Fruit fly (Drosophila melanogaster) whole organism, wandering third instar larva: ENCODE measurements around the gene mei-9.

ENCODE experiments used
- Abd-B ChIP-seq: fragments of >200 bp; optimal IDR thresholded peaks from 2 replicates; lab custom pipeline; 2017; ENCODE audit warnings: missing biosample characterization, missing genetic modification characterization
- CG32264 ChIP-seq: fragments of 200-800 bp; sonication (Bioruptor generic); optimal IDR thresholded peaks from 2 replicates; lab custom pipeline; 2016; ENCODE audit warnings: missing biosample characterization, missing genetic modification characterization
- CG9705 ChIP-seq: fragments of 200-800 bp; sonication (Bioruptor generic); optimal IDR thresholded peaks from 2 replicates; lab custom pipeline; 2018; ENCODE audit warnings: missing biosample characterization, mild to moderate bottlenecking, missing genetic modification characterization
- CrebA ChIP-seq: fragments of 200-800 bp; sonication (Bioruptor generic); optimal IDR thresholded peaks from 2 replicates; lab custom pipeline; 2016; ENCODE audit warnings: missing biosample characterization, mild to moderate bottlenecking, missing genetic modification characterization, borderline replicate concordance
- Dif ChIP-seq: fragments of 200-275, 200-300 bp; sonication (Bioruptor generic); optimal IDR thresholded peaks from 2 replicates; lab custom pipeline; 2018; ENCODE audit warnings: missing biosample characterization, missing genetic modification characterization; ENCODE audit not compliant: partially characterized antibody
- GATAd ChIP-seq: sonication (Bioruptor generic); optimal IDR thresholded peaks from 2 replicates; lab custom pipeline; 2016; ENCODE audit warnings: missing biosample characterization, missing genetic modification characterization
- HLH106 ChIP-seq: fragments of 200-800 bp; optimal IDR thresholded peaks from 3 replicates; lab custom pipeline; 2019; ENCODE audit warnings: missing biosample characterization, mild to moderate bottlenecking, missing genetic modification characterization, moderate library complexity
- Hnf4 ChIP-seq: fragments of 200-800 bp; sonication (Bioruptor generic); optimal IDR thresholded peaks from 2 replicates; lab custom pipeline; 2016; ENCODE audit warnings: missing biosample characterization, mild to moderate bottlenecking, missing genetic modification characterization
- Hr78 ChIP-seq: fragments of >200 bp; optimal IDR thresholded peaks from 2 replicates; lab custom pipeline; 2017; ENCODE audit warnings: missing biosample characterization, missing genetic modification characterization
- Hr83 ChIP-seq: fragments of 200-300 bp; sonication (Bioruptor generic); optimal IDR thresholded peaks from 2 replicates; lab custom pipeline; 2016; ENCODE audit warnings: missing biosample characterization, mild to moderate bottlenecking, missing genetic modification characterization, moderate library complexity; ENCODE audit not compliant: poor library complexity, severe bottlenecking
- Jra ChIP-seq: sonication (Bioruptor generic); optimal IDR thresholded peaks from 2 replicates; lab custom pipeline; 2016; ENCODE audit warnings: missing biosample characterization, missing genetic modification characterization
- Mio ChIP-seq: sonication (Bioruptor generic); optimal IDR thresholded peaks from 2 replicates; lab custom pipeline; 2016; ENCODE audit warnings: missing biosample characterization, missing genetic modification characterization
- Myc ChIP-seq: fragments of >200 bp; optimal IDR thresholded peaks from 2 replicates; lab custom pipeline; 2017
- OdsH ChIP-seq: fragments of 200-800 bp; sonication (Bioruptor generic); optimal IDR thresholded peaks from 2 replicates; lab custom pipeline; 2016; ENCODE audit warnings: missing biosample characterization, mild to moderate bottlenecking, missing genetic modification characterization
- Rel ChIP-seq, 2 experiments: fragments of 200-800 bp; sonication (Bioruptor generic) in 1 of 2; optimal IDR thresholded peaks; 2 replicates in 1 of 2; 3 replicates in 1 of 2; lab custom pipeline; 2016 to 2019; ENCODE audit warnings: mild to moderate bottlenecking in 2 of 2, missing biosample characterization in 2 of 2, missing genetic modification characterization in 2 of 2, moderate library complexity in 1 of 2
- Sp1 ChIP-seq: fragments of 200-800 bp; sonication (Bioruptor generic); optimal IDR thresholded peaks from 3 replicates; lab custom pipeline; 2019; ENCODE audit warnings: missing biosample characterization, mild to moderate bottlenecking, missing genetic modification characterization, moderate library complexity
- br ChIP-seq: fragments of 200-800 bp; sonication (Bioruptor generic); optimal IDR thresholded peaks from 2 replicates; lab custom pipeline; 2016; ENCODE audit warnings: missing biosample characterization, missing genetic modification characterization
- dl ChIP-seq, 2 experiments: fragments of 175-275, 200-275 bp in 1 of 2; fragments of 200-275 bp in 1 of 2; sonication (Bioruptor generic); optimal IDR thresholded peaks; lab custom pipeline; 2018; ENCODE audit warnings: mild to moderate bottlenecking in 2 of 2, missing biosample characterization in 2 of 2, missing genetic modification characterization in 2 of 2, moderate library complexity in 2 of 2; ENCODE audit not compliant: partially characterized antibody in 2 of 2, insufficient read depth in 1 of 2
- dsf ChIP-seq: sonication (Bioruptor generic); optimal IDR thresholded peaks from 2 replicates; lab custom pipeline; 2016; ENCODE audit warnings: missing biosample characterization, missing genetic modification characterization, borderline replicate concordance
- ey ChIP-seq: fragments of 200-800 bp; sonication (Bioruptor generic); optimal IDR thresholded peaks from 2 replicates; lab custom pipeline; 2016; ENCODE audit warnings: missing biosample characterization, missing genetic modification characterization
- fru ChIP-seq: fragments of 200-800 bp; sonication (Bioruptor generic); optimal IDR thresholded peaks from 3 replicates; lab custom pipeline; 2016; ENCODE audit warnings: missing biosample characterization, mild to moderate bottlenecking, missing genetic modification characterization
- h ChIP-seq: fragments of 200-800 bp; sonication (Bioruptor generic); optimal IDR thresholded peaks from 3 replicates; lab custom pipeline; 2016; ENCODE audit warnings: missing biosample characterization, mild to moderate bottlenecking, missing genetic modification characterization
- jim ChIP-seq: fragments of 175-275, 200-325 bp; sonication (Bioruptor generic); optimal IDR thresholded peaks from 2 replicates; lab custom pipeline; 2016; ENCODE audit warnings: missing biosample characterization, mild to moderate bottlenecking, missing genetic modification characterization
- lola ChIP-seq: fragments of >200 bp; optimal IDR thresholded peaks from 2 replicates; lab custom pipeline; 2017; ENCODE audit warnings: missing biosample characterization, missing genetic modification characterization
- pan ChIP-seq: fragments of >200 bp; optimal IDR thresholded peaks from 2 replicates; lab custom pipeline; 2017
- psq ChIP-seq: fragments of 200-800 bp; sonication (Bioruptor generic); optimal IDR thresholded peaks from 3 replicates; lab custom pipeline; 2017; ENCODE audit warnings: missing biosample characterization, mild to moderate bottlenecking, missing genetic modification characterization, moderate library complexity
- rgr ChIP-seq: fragments of 200-800 bp; sonication (Bioruptor generic); optimal IDR thresholded peaks from 3 replicates; lab custom pipeline; 2016; ENCODE audit warnings: missing biosample characterization, mild to moderate bottlenecking, missing genetic modification characterization
- sv ChIP-seq: fragments of 200-800 bp; sonication (Bioruptor generic); optimal IDR thresholded peaks from 3 replicates; lab custom pipeline; 2016; ENCODE audit warnings: missing biosample characterization, missing genetic modification characterization
- tai ChIP-seq: sonication (Bioruptor generic); optimal IDR thresholded peaks from 2 replicates; lab custom pipeline; 2016; ENCODE audit warnings: missing biosample characterization, missing genetic modification characterization
- usp ChIP-seq: fragments of >200 bp; optimal IDR thresholded peaks from 2 replicates; lab custom pipeline; 2017; ENCODE audit warnings: missing biosample characterization, missing genetic modification characterization
- woc ChIP-seq: sonication (Bioruptor generic); optimal IDR thresholded peaks from 2 replicates; lab custom pipeline; 2016; ENCODE audit warnings: missing biosample characterization, mild to moderate bottlenecking, missing genetic modification characterization

mei-9 gene

dm6 chrX:4322131-4322233 is 3.4 kb upstream of the mei-9 start, which contains the start of gene mRpL33:
mRpL33 (minus strand) TSS chrX:4322231.
- TF ChIP-seq ey (no peak), GATAd (no peak), rgr (GFP tag; lab: Kevin White, UChicago) (no peak), woc (GFP tag; lab: Kevin White, UChicago) (no peak), Hnf4 (GFP tag; lab: Kevin White, UChicago) (no peak), Myc (lab: Kevin White, UChicago) (no peak), br (no peak), Hr78 (GFP tag; lab: Kevin White, UChicago) (no peak), CG9705 (GFP tag; lab: Kevin White, UChicago) (no peak), Sp1 (GFP tag; lab: Kevin White, UChicago) (no peak), jim (GFP tag; lab: Kevin White, UChicago) (no peak), HLH106 (tag; lab: Kevin White, UChicago) (no peak), sv (no peak), dl (GFP tag; optimal IDR thresholded peaks at IDR 0.05; lab: Kevin White, UChicago; ENCODE audit: insufficient read depth in 1 of 2, partially characterized antibody in 2 of 2) (no peak), tai (GFP tag; lab: Kevin White, UChicago) (no peak), Mio (GFP tag; lab: Kevin White, UChicago) (no peak), Abd-B (no peak), Dif (GFP tag; lab: Kevin White, UChicago) (no peak), Hr83 (GFP tag; lab: Kevin White, UChicago) (no peak), dsf (GFP tag; lab: Kevin White, UChicago) (no peak)
- TF ChIP-seq, all 38 proteins: peak for 0

dm6 chrX:4319240-4319639 is 639 bp upstream of the mei-9 start, which contains the start of gene NO66:
NO66 (plus strand) TSS chrX:4319438.
- TF ChIP-seq woc (GFP tag; lab: Kevin White, UChicago) (peak; percentile 22), Myc (lab: Kevin White, UChicago) (peak; percentile 12)

dm6 chrX:4311699-4312098 is 6.9 kb downstream of the mei-9 start, which contains the start of gene CG15579:
CG15579 (minus strand) TSS chrX:4311799.
- no peak for TF ChIP-seq Sp1 (GFP tag; lab: Kevin White, UChicago)
- TF ChIP-seq Jra (GFP tag; lab: Kevin White, UChicago) = no peak

dm6 chrX:4305980-4306379 is 12.6 kb downstream of the mei-9 start:
- TF ChIP-seq Abd-B (no peak), h (GFP tag; lab: Kevin White, UChicago) (no peak), dsf (GFP tag; lab: Kevin White, UChicago) (no peak), Dif (GFP tag; lab: Kevin White, UChicago) (no peak), psq (GFP tag; lab: Kevin White, UChicago) (no peak), Hr83 (GFP tag; lab: Kevin White, UChicago) (no peak), dl (GFP tag; optimal IDR thresholded peaks at IDR 0.05; lab: Kevin White, UChicago; ENCODE audit: insufficient read depth in 1 of 2, partially characterized antibody in 2 of 2) (no peak), Mio (GFP tag; lab: Kevin White, UChicago) (no peak), fru (no peak), OdsH (no peak), Hr78 (GFP tag; lab: Kevin White, UChicago) (no peak), Sp1 (GFP tag; lab: Kevin White, UChicago) (no peak), tai (GFP tag; lab: Kevin White, UChicago) (no peak), Jra (GFP tag; lab: Kevin White, UChicago) (no peak), pan (lab: Kevin White, UChicago) (no peak), jim (GFP tag; lab: Kevin White, UChicago) (no peak)

- TF ChIP-seq Hnf4 (GFP tag; lab: Kevin White, UChicago) (no peak), Jra (GFP tag; lab: Kevin White, UChicago) (no peak), usp (no peak), dl (GFP tag; optimal IDR thresholded peaks at IDR 0.05; lab: Kevin White, UChicago; ENCODE audit: insufficient read depth in 1 of 2, partially characterized antibody in 2 of 2) (no peak)
Measured at dm6 chrX:4302246-4302645, 16.4 kb downstream of the mei-9 start, which contains the start of gene CG12692. CG12692 (minus strand) TSS chrX:4302346.

dm6 chrX:4293418-4293817 is 25.2 kb downstream of the mei-9 start:
- no peak for TF ChIP-seq pan (lab: Kevin White, UChicago)
- no peak for TF ChIP-seq lola (GFP tag; lab: Kevin White, UChicago)
- no peak for TF ChIP-seq dl (GFP tag; optimal IDR thresholded peaks at IDR 0.05; lab: Kevin White, UChicago; ENCODE audit: insufficient read depth in 1 of 2, partially characterized antibody in 2 of 2)
- no peak for TF ChIP-seq dsf (GFP tag; lab: Kevin White, UChicago)
- no peak for TF ChIP-seq rgr (GFP tag; lab: Kevin White, UChicago)
- TF ChIP-seq CG32264 = no peak
- TF ChIP-seq Rel (GFP tag; optimal IDR thresholded peaks at IDR 0.05; lab: Kevin White, UChicago) = no peak
- no peak for TF ChIP-seq Rel (tag; optimal IDR thresholded peaks at IDR 0.05; lab: Kevin White, UChicago)
- no peak for TF ChIP-seq CrebA (GFP tag; lab: Kevin White, UChicago)
